Worm (Caenorhabditis elegans) whole organism, L4/young adult: ENCODE results near the gene mig-2.

ENCODE experiments used
- dao-5 ChIP-seq: sonication (generic microtip); optimal IDR thresholded peaks from 2 replicates; lab custom pipeline; 2016; ENCODE audit warnings: missing genotype, missing genetic modification characterization, moderate library complexity, missing compliant biosample characterization
- him-1 ChIP-seq: sonication (generic microtip); optimal IDR thresholded peaks from 2 replicates; lab custom pipeline; 2016; ENCODE audit warnings: missing genotype, missing genetic modification reagents, missing genetic modification characterization, missing compliant biosample characterization

DNA sequence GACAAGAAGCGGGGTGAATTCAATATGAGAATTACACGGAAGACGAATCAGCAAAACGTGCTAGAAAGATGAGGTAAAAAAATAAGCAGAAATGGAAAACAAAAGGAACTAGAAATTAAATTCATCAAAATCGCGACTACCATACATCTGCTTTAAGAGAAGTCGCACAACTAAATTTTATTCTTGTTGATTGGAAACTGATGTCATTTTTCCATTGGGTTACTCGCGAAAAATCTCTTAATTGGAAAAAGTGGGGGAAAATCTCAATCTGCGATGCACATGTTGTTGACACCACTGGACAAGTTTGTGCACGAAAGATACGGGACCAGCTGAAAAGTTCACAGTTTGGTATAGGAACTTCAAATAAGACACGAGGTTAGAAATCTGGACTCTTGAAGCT, 48.5 kb downstream of the mig-2 start:
- TF ChIP-seq him-1 (tag; lab: Kevin White, UChicago) (no peak), dao-5 (no peak)
